Worm (Caenorhabditis elegans) whole organism, late embryonic: ENCODE results near the gene K08D9.10.
A peak's percentile ranks its signal among the peaks of the same experiment; 100 is the strongest.

Experiments used
- C08G9.2 ChIP-seq: sonication (generic microtip); optimal IDR thresholded peaks from 2 replicates; lab custom pipeline; 2016; ENCODE audit warnings: mild to moderate bottlenecking, missing genetic modification characterization, moderate library complexity, missing compliant biosample characterization
- T23F11.4 ChIP-seq: fragments of 200-800 bp; sonication (Bioruptor generic); optimal IDR thresholded peaks from 2 replicates; lab custom pipeline; 2018; ENCODE audit warnings: mild to moderate bottlenecking, missing genetic modification characterization, missing compliant biosample characterization
- Y22D7AL.16 ChIP-seq: sonication (generic microtip); optimal IDR thresholded peaks from 2 replicates; lab custom pipeline; 2016; ENCODE audit warnings: missing genetic modification characterization, missing compliant biosample characterization
- ahr-1 ChIP-seq: sonication (generic microtip); optimal IDR thresholded peaks from 2 replicates; lab custom pipeline; 2016; ENCODE audit warnings: missing genetic modification characterization, missing compliant biosample characterization
- ceh-19 ChIP-seq: fragments of 200-800 bp; sonication (Bioruptor generic); optimal IDR thresholded peaks from 2 replicates; lab custom pipeline; 2018; ENCODE audit warnings: mild to moderate bottlenecking, missing genetic modification characterization, missing compliant biosample characterization
- ceh-24 ChIP-seq: sonication (generic microtip); optimal IDR thresholded peaks from 2 replicates; lab custom pipeline; 2016; ENCODE audit warnings: mild to moderate bottlenecking, missing genetic modification characterization, missing compliant biosample characterization
- ceh-30 ChIP-seq: fragments of 150-350 bp; optimal IDR thresholded peaks from 2 replicates; lab custom pipeline; 2014; ENCODE audit warnings: missing biosample characterization, missing genetic modification characterization
- ceh-34 ChIP-seq: sonication (generic microtip); optimal IDR thresholded peaks from 2 replicates; lab custom pipeline; 2016; ENCODE audit warnings: mild to moderate bottlenecking, missing genetic modification characterization, missing compliant biosample characterization
- ceh-45 ChIP-seq: fragments of 200-800 bp; sonication (Bioruptor generic); IDR thresholded peaks from 2 replicates; pipeline ENCODE4 v1.3.6; 2022; ENCODE audit warnings: missing genetic modification reagents, missing genetic modification characterization, missing compliant biosample characterization
- che-1 ChIP-seq: sonication (generic microtip); optimal IDR thresholded peaks from 2 replicates; lab custom pipeline; 2016; ENCODE audit warnings: mild to moderate bottlenecking, missing genetic modification characterization, missing compliant biosample characterization
- elt-2 ChIP-seq: sonication (generic microtip); optimal IDR thresholded peaks from 2 replicates; lab custom pipeline; 2016; ENCODE audit warnings: missing genetic modification reagents, missing genetic modification characterization, missing compliant biosample characterization
- eyg-1 ChIP-seq: sonication (generic microtip); optimal IDR thresholded peaks from 2 replicates; lab custom pipeline; 2016; ENCODE audit warnings: missing genotype, missing genetic modification characterization, missing compliant biosample characterization
- fkh-10 ChIP-seq: fragments of 150-350 bp; optimal IDR thresholded peaks from 2 replicates; lab custom pipeline; 2014; ENCODE audit warnings: missing biosample characterization, missing genetic modification reagents, missing genetic modification characterization
- hlh-13 ChIP-seq: fragments of 200-800 bp; sonication (Bioruptor generic); optimal IDR thresholded peaks from 2 replicates; lab custom pipeline; 2018; ENCODE audit warnings: mild to moderate bottlenecking, missing genetic modification characterization, missing compliant biosample characterization
- hlh-15 ChIP-seq: sonication (generic microtip); optimal IDR thresholded peaks from 2 replicates; lab custom pipeline; 2016; ENCODE audit warnings: missing genetic modification characterization, missing compliant biosample characterization
- hlh-30 ChIP-seq: sonication (generic microtip); optimal IDR thresholded peaks from 2 replicates; lab custom pipeline; 2017; ENCODE audit warnings: antibody characterized with exemption, missing genetic modification characterization, missing compliant biosample characterization; ENCODE audit not compliant: insufficient read depth
- hlh-6 ChIP-seq: sonication (generic microtip); optimal IDR thresholded peaks from 2 replicates; lab custom pipeline; 2016; ENCODE audit warnings: missing genotype, missing genetic modification characterization, missing compliant biosample characterization
- lin-11 ChIP-seq: fragments of 200-800 bp; sonication (Bioruptor generic); optimal IDR thresholded peaks from 2 replicates; lab custom pipeline; 2018; ENCODE audit warnings: mild to moderate bottlenecking, missing genetic modification characterization, missing compliant biosample characterization
- mec-3 ChIP-seq: sonication (generic microtip); optimal IDR thresholded peaks from 2 replicates; lab custom pipeline; 2016; ENCODE audit warnings: borderline replicate concordance, missing genetic modification characterization, missing compliant biosample characterization
- nfya-1 ChIP-seq: sonication (generic microtip); optimal IDR thresholded peaks from 2 replicates; lab custom pipeline; 2017; ENCODE audit warnings: missing genetic modification characterization, mild to moderate bottlenecking, missing compliant biosample characterization, antibody characterized with exemption, moderate library complexity
- nhr-11 ChIP-seq: fragments of 150-350 bp; optimal IDR thresholded peaks from 2 replicates; lab custom pipeline; 2014; ENCODE audit warnings: missing biosample characterization, missing genetic modification characterization
- npax-4 ChIP-seq: sonication (generic microtip); optimal IDR thresholded peaks from 2 replicates; lab custom pipeline; 2016; ENCODE audit warnings: missing genetic modification characterization, missing compliant biosample characterization
- odd-2 ChIP-seq: sonication (generic microtip); optimal IDR thresholded peaks from 2 replicates; lab custom pipeline; 2017; ENCODE audit warnings: antibody characterized with exemption, mild to moderate bottlenecking, missing genetic modification characterization, missing compliant biosample characterization
- pag-3 ChIP-seq: sonication (generic microtip); optimal IDR thresholded peaks from 2 replicates; lab custom pipeline; 2016; ENCODE audit warnings: missing compliant biosample characterization, missing genetic modification characterization, borderline replicate concordance
- pat-9 ChIP-seq: fragments of 200-800 bp; sonication (Bioruptor generic); optimal IDR thresholded peaks from 2 replicates; lab custom pipeline; 2018; ENCODE audit warnings: mild to moderate bottlenecking, missing genetic modification characterization, moderate library complexity, missing compliant biosample characterization
- pax-1 ChIP-seq: fragments of 150-350 bp; optimal IDR thresholded peaks from 2 replicates; lab custom pipeline; 2014; ENCODE audit warnings: missing biosample characterization, missing genetic modification characterization
- pha-2 ChIP-seq: sonication (generic microtip); optimal IDR thresholded peaks from 2 replicates; lab custom pipeline; 2017; ENCODE audit warnings: mild to moderate bottlenecking, missing genetic modification characterization, missing compliant biosample characterization
- pha-4 ChIP-seq: fragments of 150-350 bp; optimal IDR thresholded peaks from 2 replicates; lab custom pipeline; 2018; ENCODE audit warnings: missing biosample characterization, missing genetic modification reagents, missing genetic modification characterization
- sdc-2 ChIP-seq: sonication (generic microtip); optimal IDR thresholded peaks from 2 replicates; lab custom pipeline; 2016; ENCODE audit warnings: missing genotype, missing genetic modification characterization, missing compliant biosample characterization
- sox-2 ChIP-seq: fragments of 200-800 bp; sonication (Bioruptor generic); IDR thresholded peaks from 2 replicates; pipeline ENCODE4 v1.3.6; 2022; ENCODE audit warnings: missing genetic modification reagents, missing genetic modification characterization, missing compliant biosample characterization
- tbx-7 ChIP-seq: sonication (generic microtip); optimal IDR thresholded peaks from 2 replicates; lab custom pipeline; 2016; ENCODE audit warnings: missing genotype, missing genetic modification characterization, missing compliant biosample characterization

K08D9.10 gene

ce11 chrV:3195814-3196213 is 34.9 kb upstream of the K08D9.10 start:
- TF ChIP-seq nfya-1 (tag; lab: Kevin White, UChicago) (peak; percentile 89), hlh-30 (no peak)

ce11 chrV:3196832-3197329 is 33.8 kb upstream of the K08D9.10 start, which contains the start of the genes Y73C8B.1 and Y73C8B.5:
Y73C8B.1 (minus strand) TSS chrV:3196882.
Y73C8B.5 (plus strand) TSS chrV:3197268.
- TF ChIP-seq Y22D7AL.16 (tag; lab: Kevin White, UChicago): no peak
- no peak for TF ChIP-seq mec-3 (tag; lab: Kevin White, UChicago)
- TF ChIP-seq ceh-24: no peak
- TF ChIP-seq hlh-30: no peak
- no peak for TF ChIP-seq pha-2 (tag; lab: Kevin White, UChicago)
- TF ChIP-seq C08G9.2 (tag; lab: Kevin White, UChicago): no peak
- TF ChIP-seq sox-2 (GFP tag; lab: Robert Waterston, UW): no peak
- no peak for TF ChIP-seq ceh-30 (tag; lab: Kevin White, UChicago)

- TF ChIP-seq nhr-11 (tag; lab: Kevin White, UChicago) (no peak), ceh-34 (tag; lab: Kevin White, UChicago) (no peak), ceh-45 (GFP tag; lab: Robert Waterston, UW) (no peak), nfya-1 (tag; lab: Kevin White, UChicago) (no peak), pat-9 (no peak), odd-2 (tag; lab: Kevin White, UChicago) (no peak), pax-1 (tag; lab: Kevin White, UChicago) (no peak), hlh-6 (no peak), hlh-30 (no peak), lin-11 (tag; lab: Kevin White, UChicago) (no peak), pha-4 (tag; lab: Kevin White, UChicago) (no peak), sdc-2 (no peak), hlh-13 (GFP tag; lab: Kevin White, UChicago) (no peak), elt-2 (tag; lab: Kevin White, UChicago) (no peak), ceh-19 (GFP tag; lab: Kevin White, UChicago) (no peak), ahr-1 (tag; lab: Kevin White, UChicago) (no peak)
Measured at ce11 chrV:3200323-3200722, 30.4 kb upstream of the K08D9.10 start, which contains the start of gene K08D9.4. K08D9.4 (minus strand) TSS chrV:3200423.

DNA sequence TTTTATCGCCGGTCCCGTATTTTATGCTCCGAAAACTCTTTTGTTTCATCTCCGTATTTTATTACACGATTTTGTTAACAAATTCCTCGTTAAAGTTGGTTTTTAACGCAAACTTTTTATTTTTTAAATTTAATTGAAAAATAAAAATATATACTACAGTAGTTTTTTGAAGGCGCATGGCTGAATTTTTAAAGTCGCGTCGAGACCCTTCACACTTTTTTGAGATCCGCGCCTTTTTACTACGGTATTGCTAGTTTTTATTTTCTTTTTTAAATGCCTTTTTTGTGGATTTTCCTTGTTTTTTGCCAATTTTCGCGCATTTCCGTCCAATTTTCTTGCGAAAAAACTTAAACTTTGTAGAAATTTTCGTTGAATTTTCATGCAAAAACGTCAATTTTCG is 26.3 kb upstream of the K08D9.10 start:
- TF ChIP-seq ceh-45 (GFP tag; lab: Robert Waterston, UW) (no peak), fkh-10 (GFP tag; lab: Kevin White, UChicago) (no peak), pag-3 (tag; lab: Kevin White, UChicago) (no peak), ceh-24 (no peak), hlh-30 (no peak), hlh-15 (tag; lab: Kevin White, UChicago) (no peak), npax-4 (tag; lab: Kevin White, UChicago) (no peak), T23F11.4 (GFP tag; lab: Kevin White, UChicago) (no peak), C08G9.2 (tag; lab: Kevin White, UChicago) (no peak), tbx-7 (tag; lab: Kevin White, UChicago) (no peak), che-1 (no peak)
- TF ChIP-seq, all 69 proteins: peak for 0

DNA sequence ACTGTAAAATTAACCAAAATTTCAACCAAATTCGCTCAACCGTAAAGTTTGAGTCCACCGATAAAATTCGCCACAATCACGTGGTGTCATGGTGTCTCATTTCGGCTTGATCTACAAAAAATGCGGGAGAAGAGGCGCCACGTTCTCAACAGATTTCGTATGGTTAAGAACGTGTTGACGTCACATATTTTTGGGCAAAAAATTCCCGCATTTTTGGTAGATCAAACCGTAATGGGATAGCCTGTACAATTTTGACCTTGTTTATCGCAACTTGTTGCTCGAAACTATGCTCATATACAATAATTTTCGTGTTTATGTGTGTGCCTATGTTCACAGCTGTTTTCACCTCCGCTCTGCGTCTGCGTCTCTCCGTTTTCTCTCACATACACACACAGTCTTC is 21.8 kb upstream of the K08D9.10 start:
- TF ChIP-seq nfya-1 (tag; lab: Kevin White, UChicago) (no peak), hlh-13 (GFP tag; lab: Kevin White, UChicago) (no peak), nhr-11 (tag; lab: Kevin White, UChicago) (no peak), ceh-45 (GFP tag; lab: Robert Waterston, UW) (no peak), eyg-1 (tag; lab: Kevin White, UChicago) (no peak)
- TF ChIP-seq, all 69 proteins: peak for 0
